Worm (Caenorhabditis elegans) whole organism, L3 larva: ENCODE data around the gene rps-25.

ENCODE experiments used
- R02D3.7 ChIP-seq: fragments of 150-350 bp; optimal IDR thresholded peaks from 2 replicates; lab custom pipeline; 2014; ENCODE audit warnings: missing biosample characterization, missing genetic modification characterization
- ZK546.5 ChIP-seq: sonication (generic microtip); optimal IDR thresholded peaks from 2 replicates; lab custom pipeline; 2017; ENCODE audit warnings: missing biosample characterization, missing genetic modification characterization
- ama-1 ChIP-seq: fragments of 150-350 bp; optimal IDR thresholded peaks from 2 replicates; lab custom pipeline; 2018
- ceh-16 ChIP-seq: sonication (generic microtip); optimal IDR thresholded peaks from 2 replicates; lab custom pipeline; 2017; ENCODE audit warnings: missing biosample characterization, missing genetic modification characterization
- lin-39 ChIP-seq: fragments of 150-350 bp; optimal IDR thresholded peaks from 2 replicates; lab custom pipeline; 2018; ENCODE audit warnings: missing biosample characterization, missing genetic modification reagents, missing genetic modification characterization
- nhr-76 ChIP-seq: fragments of 150-350 bp; sonication (generic microtip); optimal IDR thresholded peaks from 5 replicates; lab custom pipeline; 2014; ENCODE audit warnings: missing biosample characterization, missing genetic modification characterization
- pha-4 ChIP-seq: fragments of 150-350 bp; optimal IDR thresholded peaks from 2 replicates; lab custom pipeline; 2014; ENCODE audit warnings: missing biosample characterization, missing genetic modification reagents, missing genetic modification characterization
- tbx-2 ChIP-seq: sonication (generic microtip); optimal IDR thresholded peaks from 2 replicates; lab custom pipeline; 2016; ENCODE audit warnings: mild to moderate bottlenecking, missing genetic modification characterization, missing compliant biosample characterization
- unc-39 ChIP-seq: sonication (generic microtip); optimal IDR thresholded peaks from 4 replicates; lab custom pipeline; 2017; ENCODE audit warnings: missing biosample characterization, missing genetic modification characterization
- ztf-11 ChIP-seq: fragments of 150-350 bp; optimal IDR thresholded peaks from 2 replicates; lab custom pipeline; 2014; ENCODE audit warnings: missing biosample characterization, missing genetic modification characterization

DNA sequence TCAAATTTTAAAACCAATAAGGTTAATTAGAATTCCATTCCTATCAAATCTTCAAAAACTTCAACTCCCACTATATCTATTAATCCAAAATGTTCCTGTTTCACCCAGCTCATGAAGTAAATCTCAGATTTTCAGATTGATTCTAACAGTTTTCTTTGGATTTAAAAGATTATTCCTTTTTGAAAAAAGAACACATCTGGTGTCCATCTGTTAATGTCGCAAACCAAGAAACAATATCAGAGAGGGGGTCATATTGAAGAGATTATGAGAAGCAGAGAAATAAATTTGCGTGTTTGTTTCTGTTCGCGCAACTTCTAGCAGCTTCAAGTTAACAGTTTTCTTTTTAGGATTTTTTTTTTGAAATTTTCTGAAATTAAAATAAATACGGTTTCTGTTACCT lies 18.4 kb downstream of the rps-25 start:
- TF ChIP-seq ztf-11 (tag; lab: Kevin White, UChicago) (no peak), tbx-2 (no peak), lin-39 (tag; lab: Kevin White, UChicago) (no peak), unc-39 (no peak), nhr-76 (tag; lab: Kevin White, UChicago) (no peak), pha-4 (tag; lab: Kevin White, UChicago) (no peak), R02D3.7 (tag; lab: Kevin White, UChicago) (no peak), ama-1 (lab: Kevin White, UChicago) (no peak), ZK546.5 (tag; lab: Kevin White, UChicago) (no peak), ceh-16 (tag; lab: Kevin White, UChicago) (no peak)
